Worm (Caenorhabditis elegans): ENCODE results near the gene T23F2.3.

The T23F2.3 gene

ce11 chrX:5522769-5523601 is 10.9 kb upstream of the T23F2.3 start, which contains the start of gene mboa-3:
TSS of gene mboa-3 (minus strand) at chrX:5522819.
- TF ChIP-seq klf-2 (GFP tag; conservative IDR thresholded peaks at IDR 0.05) (no peak), flt-1 (GFP tag; IDR thresholded peaks at IDR 0.05) (no peak), med-1 (GFP tag; optimal IDR thresholded peaks at IDR 0.05; ENCODE audit: insufficient read depth) (no peak), cog-1 (tag; optimal IDR thresholded peaks at IDR 0.05) (no peak), tab-1 (GFP tag; IDR thresholded peaks at IDR 0.05) (no peak), T22C8.4 (GFP tag; IDR thresholded peaks at IDR 0.05) (no peak), ztf-29 (GFP tag; IDR thresholded peaks at IDR 0.05) (no peak), ztf-23 (GFP tag; IDR thresholded peaks at IDR 0.05) (no peak), ref-1 (GFP tag; conservative IDR thresholded peaks at IDR 0.05) (no peak)

ce11 chrX:5519567-5519966 is 7.4 kb upstream of the T23F2.3 start:
- TF ChIP-seq ztf-29 (GFP tag; IDR thresholded peaks at IDR 0.05) (no peak), klf-2 (GFP tag; conservative IDR thresholded peaks at IDR 0.05) (no peak), ref-1 (GFP tag; conservative IDR thresholded peaks at IDR 0.05) (no peak), ztf-23 (GFP tag; IDR thresholded peaks at IDR 0.05) (no peak), flt-1 (GFP tag; IDR thresholded peaks at IDR 0.05) (no peak), cog-1 (tag; optimal IDR thresholded peaks at IDR 0.05) (no peak), tab-1 (GFP tag; IDR thresholded peaks at IDR 0.05) (no peak), med-1 (GFP tag; optimal IDR thresholded peaks at IDR 0.05; ENCODE audit: insufficient read depth) (no peak), T22C8.4 (GFP tag; IDR thresholded peaks at IDR 0.05) (no peak)

- peak; percentile 60; the same call in 1 of the 2 replicates for TF ChIP-seq tab-1 (GFP tag; IDR thresholded peaks at IDR 0.05)
- no peak for TF ChIP-seq ztf-23 (GFP tag; IDR thresholded peaks at IDR 0.05)
- TF ChIP-seq cog-1 (tag; optimal IDR thresholded peaks at IDR 0.05), result peak; percentile 31
These were observed 6.2 kb upstream of the T23F2.3 start for ce11 chrX:5518352-5518751.

ce11 chrX:5517844-5518243 is 5.7 kb upstream of the T23F2.3 start:
- TF ChIP-seq ztf-29 (GFP tag; IDR thresholded peaks at IDR 0.05) (no peak), klf-2 (GFP tag; conservative IDR thresholded peaks at IDR 0.05) (no peak), tab-1 (GFP tag; IDR thresholded peaks at IDR 0.05) (no peak), T22C8.4 (GFP tag; IDR thresholded peaks at IDR 0.05) (no peak), flt-1 (GFP tag; IDR thresholded peaks at IDR 0.05) (no peak), cog-1 (tag; optimal IDR thresholded peaks at IDR 0.05) (no peak), ztf-23 (GFP tag; IDR thresholded peaks at IDR 0.05) (no peak), ref-1 (GFP tag; conservative IDR thresholded peaks at IDR 0.05) (no peak), med-1 (GFP tag; optimal IDR thresholded peaks at IDR 0.05; ENCODE audit: insufficient read depth) (no peak)

- no peak for TF ChIP-seq cog-1 (tag; optimal IDR thresholded peaks at IDR 0.05)
- no peak for TF ChIP-seq klf-2 (GFP tag; conservative IDR thresholded peaks at IDR 0.05)
- TF ChIP-seq tab-1 (GFP tag; IDR thresholded peaks at IDR 0.05), result no peak
- no peak for TF ChIP-seq ztf-23 (GFP tag; IDR thresholded peaks at IDR 0.05)
- TF ChIP-seq flt-1 (GFP tag; IDR thresholded peaks at IDR 0.05), result no peak
- TF ChIP-seq T22C8.4 (GFP tag; IDR thresholded peaks at IDR 0.05), result no peak
- TF ChIP-seq ztf-29 (GFP tag; IDR thresholded peaks at IDR 0.05), result no peak
- no peak for TF ChIP-seq med-1 (GFP tag; optimal IDR thresholded peaks at IDR 0.05; ENCODE audit: insufficient read depth)
- TF ChIP-seq ref-1 (GFP tag; conservative IDR thresholded peaks at IDR 0.05), result no peak
These were observed 4.9 kb upstream of the T23F2.3 start, which contains the start of gene T23F2.5 for ce11 chrX:5517063-5517462. TSS of gene T23F2.5 (minus strand) at chrX:5517163.

- TF ChIP-seq ref-1 (GFP tag; conservative IDR thresholded peaks at IDR 0.05), result no peak
- TF ChIP-seq klf-2 (GFP tag; conservative IDR thresholded peaks at IDR 0.05), result no peak
- no peak for TF ChIP-seq T22C8.4 (GFP tag; IDR thresholded peaks at IDR 0.05)
- no peak for TF ChIP-seq med-1 (GFP tag; optimal IDR thresholded peaks at IDR 0.05; ENCODE audit: insufficient read depth)
- no peak for TF ChIP-seq ztf-29 (GFP tag; IDR thresholded peaks at IDR 0.05)
- TF ChIP-seq ztf-23 (GFP tag; IDR thresholded peaks at IDR 0.05), result no peak
- no peak for TF ChIP-seq flt-1 (GFP tag; IDR thresholded peaks at IDR 0.05)
- no peak for TF ChIP-seq cog-1 (tag; optimal IDR thresholded peaks at IDR 0.05)
- no peak for TF ChIP-seq tab-1 (GFP tag; IDR thresholded peaks at IDR 0.05)
These were observed 4.2 kb upstream of the T23F2.3 start for ce11 chrX:5516365-5516764.

- no peak for TF ChIP-seq ref-1 (GFP tag; conservative IDR thresholded peaks at IDR 0.05)
These were observed 3.3 kb upstream of the T23F2.3 start for ce11 chrX:5515459-5515858.

ce11 chrX:5514984-5515383 is 2.9 kb upstream of the T23F2.3 start, which contains the start of gene T23F2.4:
TSS of gene T23F2.4 (minus strand) at chrX:5515084.
- TF ChIP-seq ztf-29 (GFP tag; IDR thresholded peaks at IDR 0.05), result no peak
- no peak for TF ChIP-seq klf-2 (GFP tag; conservative IDR thresholded peaks at IDR 0.05)
- TF ChIP-seq ref-1 (GFP tag; conservative IDR thresholded peaks at IDR 0.05), result no peak
- TF ChIP-seq tab-1 (GFP tag; IDR thresholded peaks at IDR 0.05), result no peak
- TF ChIP-seq flt-1 (GFP tag; IDR thresholded peaks at IDR 0.05), result no peak
- TF ChIP-seq med-1 (GFP tag; optimal IDR thresholded peaks at IDR 0.05; ENCODE audit: insufficient read depth), result no peak
- no peak for TF ChIP-seq T22C8.4 (GFP tag; IDR thresholded peaks at IDR 0.05)
- no peak for TF ChIP-seq ztf-23 (GFP tag; IDR thresholded peaks at IDR 0.05)
- TF ChIP-seq cog-1 (tag; optimal IDR thresholded peaks at IDR 0.05), result no peak

ce11 chrX:5514346-5514745 is 2.2 kb upstream of the T23F2.3 start:
- TF ChIP-seq ztf-23 (GFP tag; IDR thresholded peaks at IDR 0.05) (no peak), ref-1 (GFP tag; conservative IDR thresholded peaks at IDR 0.05) (no peak), T22C8.4 (GFP tag; IDR thresholded peaks at IDR 0.05) (no peak), ztf-29 (GFP tag; IDR thresholded peaks at IDR 0.05) (no peak), cog-1 (tag; optimal IDR thresholded peaks at IDR 0.05) (no peak), tab-1 (GFP tag; IDR thresholded peaks at IDR 0.05) (no peak), flt-1 (GFP tag; IDR thresholded peaks at IDR 0.05) (no peak), med-1 (GFP tag; optimal IDR thresholded peaks at IDR 0.05; ENCODE audit: insufficient read depth) (no peak), klf-2 (GFP tag; conservative IDR thresholded peaks at IDR 0.05) (no peak)

- no peak for TF ChIP-seq ztf-23 (GFP tag; IDR thresholded peaks at IDR 0.05)
- no peak for TF ChIP-seq T22C8.4 (GFP tag; IDR thresholded peaks at IDR 0.05)
- TF ChIP-seq tab-1 (GFP tag; IDR thresholded peaks at IDR 0.05), result no peak
- no peak for TF ChIP-seq klf-2 (GFP tag; conservative IDR thresholded peaks at IDR 0.05)
- TF ChIP-seq ztf-29 (GFP tag; IDR thresholded peaks at IDR 0.05), result no peak
- TF ChIP-seq med-1 (GFP tag; optimal IDR thresholded peaks at IDR 0.05; ENCODE audit: insufficient read depth), result no peak
- TF ChIP-seq cog-1 (tag; optimal IDR thresholded peaks at IDR 0.05), result no peak
- no peak for TF ChIP-seq flt-1 (GFP tag; IDR thresholded peaks at IDR 0.05)
- TF ChIP-seq ref-1 (GFP tag; conservative IDR thresholded peaks at IDR 0.05), result no peak
These were observed 580 bp upstream of the T23F2.3 start for ce11 chrX:5512707-5513106.

Measured in whole organism, midembryonic.